Worm (Caenorhabditis elegans) whole organism, young adult: Measurements from ENCODE around the gene col-38.

ENCODE experiments used
- F22D6.2 ChIP-seq: sonication (generic microtip); optimal IDR thresholded peaks from 2 replicates; lab custom pipeline; 2016; ENCODE audit warnings: mild to moderate bottlenecking, missing genetic modification characterization, missing compliant biosample characterization
- F23B12.7 ChIP-seq: sonication (generic microtip); optimal IDR thresholded peaks from 2 replicates; lab custom pipeline; 2017; ENCODE audit warnings: missing genetic modification characterization, mild to moderate bottlenecking, missing compliant biosample characterization, antibody characterized with exemption, moderate library complexity; ENCODE audit not compliant: insufficient read depth
- T26A5.8 ChIP-seq: sonication (generic microtip); optimal IDR thresholded peaks from 2 replicates; lab custom pipeline; 2016; ENCODE audit warnings: missing genetic modification characterization, missing compliant biosample characterization
- Y95B8A.8 ChIP-seq: fragments of 200-800 bp; sonication (Bioruptor generic); IDR thresholded peaks from 2 replicates; pipeline ENCODE4 v1.3.6; 2022; ENCODE audit warnings: missing genetic modification reagents, missing genetic modification characterization, missing compliant biosample characterization
- efl-1 ChIP-seq: fragments of 150-350 bp; optimal IDR thresholded peaks from 2 replicates; lab custom pipeline; 2014; ENCODE audit warnings: missing biosample characterization, missing genetic modification reagents, missing genetic modification characterization
- ekl-4 ChIP-seq: fragments of 200-800 bp; sonication (Bioruptor generic); IDR thresholded peaks from 2 replicates; pipeline ENCODE4 v1.3.6; 2022; ENCODE audit warnings: missing genetic modification reagents, missing genetic modification characterization, missing compliant biosample characterization
- hsf-1 ChIP-seq: fragments of 200-800 bp; sonication (Bioruptor generic); IDR thresholded peaks from 2 replicates; pipeline ENCODE4 v1.3.6; 2022; ENCODE audit warnings: missing genetic modification reagents, missing genetic modification characterization, missing compliant biosample characterization
- lin-40 ChIP-seq: sonication (generic microtip); optimal IDR thresholded peaks from 2 replicates; lab custom pipeline; 2016; ENCODE audit warnings: missing genetic modification characterization, mild to moderate bottlenecking, missing compliant biosample characterization, missing genotype, missing genetic modification reagents
- repo-1 ChIP-seq: sonication (generic microtip); optimal IDR thresholded peaks from 2 replicates; lab custom pipeline; 2017; ENCODE audit warnings: mild to moderate bottlenecking, missing genetic modification characterization, missing compliant biosample characterization
- rpc-1 ChIP-seq, 2 experiments: fragments of 150-350 bp in 1 of 2; sonication (generic microtip) in 1 of 2; optimal IDR thresholded peaks; 2 replicates each; lab custom pipeline; 2014 to 2018; ENCODE audit warnings: missing biosample characterization in 1 of 2, missing genetic modification characterization in 1 of 2, missing genetic modification reagents in 1 of 2, missing genotype in 1 of 2
- tbp1 ChIP-seq: fragments of 200-800 bp; sonication (Bioruptor generic); optimal IDR thresholded peaks from 2 replicates; lab custom pipeline; 2018; ENCODE audit warnings: mild to moderate bottlenecking, missing genetic modification characterization, missing compliant biosample characterization
- xnd-1 ChIP-seq: sonication (generic microtip); optimal IDR thresholded peaks from 2 replicates; lab custom pipeline; 2016; ENCODE audit warnings: missing genotype, missing genetic modification reagents, missing genetic modification characterization, missing compliant biosample characterization

DNA sequence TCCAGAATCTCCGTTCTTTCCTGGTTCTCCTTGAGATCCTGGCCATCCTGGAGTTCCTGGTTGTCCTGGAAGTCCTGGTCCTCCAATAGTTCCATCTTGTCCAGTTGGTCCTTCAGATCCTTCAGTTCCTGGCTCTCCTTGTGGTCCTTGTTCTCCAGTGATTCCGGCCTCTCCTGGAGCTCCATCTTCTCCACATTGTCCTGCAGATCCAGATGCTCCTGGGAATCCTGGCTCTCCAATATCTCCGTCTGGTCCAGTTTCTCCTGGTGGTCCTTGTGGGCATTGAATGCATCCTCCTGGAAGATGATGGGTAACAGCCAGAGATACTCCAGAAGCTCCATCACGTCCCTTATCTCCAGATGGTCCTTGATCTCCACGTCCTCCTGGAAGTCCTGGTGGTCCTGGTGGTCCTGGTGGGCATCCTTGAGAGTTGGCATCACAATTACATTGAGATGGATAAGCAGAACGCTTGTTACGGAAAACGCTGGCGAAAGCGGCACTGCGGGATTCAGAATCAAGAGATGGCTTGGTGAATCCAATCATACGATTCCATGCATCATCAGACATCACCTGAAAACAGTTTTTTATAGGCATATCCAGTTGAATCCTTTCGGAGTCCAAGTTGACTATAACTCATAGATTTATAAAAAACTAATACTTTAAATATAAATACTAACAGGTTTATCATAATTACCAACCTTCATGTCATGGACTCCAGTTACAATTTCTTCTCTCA, 486 bp downstream of the col-38 start:
- no peak for TF ChIP-seq lin-40 (tag; lab: Kevin White, UChicago)
- no peak for TF ChIP-seq tbp1 (GFP tag; lab: Kevin White, UChicago)
- TF ChIP-seq xnd-1, result no peak
- no peak for TF ChIP-seq repo-1 (tag; lab: Kevin White, UChicago)
- TF ChIP-seq efl-1 (GFP tag; lab: Kevin White, UChicago), result no peak
- TF ChIP-seq Y95B8A.8, result no peak
- TF ChIP-seq F22D6.2 (tag; lab: Kevin White, UChicago), result no peak
- no peak for TF ChIP-seq ekl-4 (GFP tag; lab: Robert Waterston, UW)
- TF ChIP-seq rpc-1 (optimal IDR thresholded peaks at IDR 0.05; lab: Kevin White, UChicago), result no peak
- no peak for TF ChIP-seq rpc-1 (tag; optimal IDR thresholded peaks at IDR 0.05; lab: Kevin White, UChicago)
- no peak for TF ChIP-seq F23B12.7 (tag; lab: Kevin White, UChicago)
- TF ChIP-seq T26A5.8 (tag; lab: Kevin White, UChicago), result no peak
- TF ChIP-seq hsf-1 (GFP tag; lab: Robert Waterston, UW), result no peak
